Worm (Caenorhabditis elegans) whole organism, L3 larva: ENCODE results near the gene F40G9.12.

Experiments used
- ZK546.5 ChIP-seq: sonication (generic microtip); optimal IDR thresholded peaks from 2 replicates; lab custom pipeline; 2017; ENCODE audit warnings: missing biosample characterization, missing genetic modification characterization
- egl-27 ChIP-seq: sonication (generic microtip); optimal IDR thresholded peaks from 4 replicates; lab custom pipeline; 2017; ENCODE audit warnings: missing biosample characterization, missing genetic modification reagents, missing genetic modification characterization
- elt-2 ChIP-seq: sonication (generic microtip); optimal IDR thresholded peaks from 2 replicates; lab custom pipeline; 2016; ENCODE audit warnings: missing genetic modification reagents, mild to moderate bottlenecking, missing genetic modification characterization, missing compliant biosample characterization
- elt-3 ChIP-seq, 3 experiments: fragments of 150-350 bp in 1 of 3; sonication (generic microtip) in 2 of 3; optimal IDR thresholded peaks; 2 replicates in 2 of 3; 4 replicates in 1 of 3; lab custom pipeline; 2014 to 2017; ENCODE audit warnings: missing biosample characterization in 3 of 3, missing genetic modification characterization in 3 of 3
- fos-1 ChIP-seq: fragments of 150-350 bp; optimal IDR thresholded peaks from 2 replicates; lab custom pipeline; 2014; ENCODE audit warnings: missing biosample characterization, missing genetic modification characterization
- lin-15B ChIP-seq: fragments of 150-350 bp; optimal IDR thresholded peaks from 2 replicates; lab custom pipeline; 2014; ENCODE audit warnings: missing biosample characterization, missing genetic modification characterization
- nhr-28 ChIP-seq: fragments of 150-350 bp; optimal IDR thresholded peaks from 2 replicates; lab custom pipeline; 2014; ENCODE audit warnings: missing biosample characterization, missing genetic modification characterization
- nhr-77 ChIP-seq: fragments of 150-350 bp; optimal IDR thresholded peaks from 2 replicates; lab custom pipeline; 2014; ENCODE audit warnings: missing biosample characterization, missing genetic modification characterization
- pha-4 ChIP-seq: fragments of 150-350 bp; optimal IDR thresholded peaks from 2 replicates; lab custom pipeline; 2014; ENCODE audit warnings: missing biosample characterization, missing genetic modification reagents, missing genetic modification characterization
- skn-1 ChIP-seq: fragments of 150-350 bp; optimal IDR thresholded peaks from 2 replicates; lab custom pipeline; 2014; ENCODE audit warnings: missing biosample characterization, missing genetic modification characterization
- snpc-4 ChIP-seq: fragments of 150-350 bp; optimal IDR thresholded peaks from 2 replicates; lab custom pipeline; 2014; ENCODE audit warnings: missing biosample characterization, missing genetic modification characterization
- unc-39 ChIP-seq: sonication (generic microtip); optimal IDR thresholded peaks from 4 replicates; lab custom pipeline; 2017; ENCODE audit warnings: missing biosample characterization, missing genetic modification characterization
- unc-62 ChIP-seq: fragments of 150-350 bp; sonication (generic microtip); optimal IDR thresholded peaks from 4 replicates; lab custom pipeline; 2014; ENCODE audit warnings: missing biosample characterization, missing genetic modification reagents, missing genetic modification characterization
- zag-1 ChIP-seq: fragments of 150-350 bp; optimal IDR thresholded peaks from 2 replicates; lab custom pipeline; 2014; ENCODE audit warnings: missing biosample characterization, missing genetic modification characterization

DNA sequence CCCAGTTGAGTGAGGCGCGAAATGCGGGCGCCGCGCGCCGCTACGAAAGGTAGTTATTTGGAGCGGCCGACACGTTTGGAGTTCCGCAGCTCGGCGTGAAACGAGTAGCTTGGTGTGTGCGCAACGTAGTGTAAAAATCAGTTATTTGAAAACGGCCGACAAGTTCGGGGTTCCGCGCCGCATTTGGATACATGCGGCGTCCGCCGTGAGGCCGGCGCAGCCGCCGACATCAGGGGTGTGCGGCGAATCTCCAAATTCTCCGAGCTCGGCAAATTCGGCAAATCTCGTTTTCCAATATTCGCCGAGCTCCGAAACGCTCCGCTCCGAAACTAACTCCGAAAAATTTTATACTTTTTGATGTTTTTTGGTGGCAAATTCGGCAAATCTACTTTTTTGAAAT is 13.7 kb upstream of the F40G9.12 start:
- TF ChIP-seq lin-15B: no peak
- no peak for TF ChIP-seq fos-1 (tag; lab: Kevin White, UChicago)
- no peak for TF ChIP-seq elt-3 (tag; optimal IDR thresholded peaks at IDR 0.05; lab: Kevin White, UChicago)
- no peak for TF ChIP-seq snpc-4 (tag; lab: Kevin White, UChicago)
- no peak for TF ChIP-seq ZK546.5
- TF ChIP-seq nhr-77 (tag; lab: Kevin White, UChicago): no peak
- TF ChIP-seq elt-2 (tag; lab: Kevin White, UChicago): no peak
- TF ChIP-seq nhr-28: no peak
- no peak for TF ChIP-seq unc-39
- TF ChIP-seq egl-27 (tag; lab: Kevin White, UChicago): no peak
- no peak for TF ChIP-seq skn-1 (tag; lab: Kevin White, UChicago)
- TF ChIP-seq zag-1: no peak
- no peak for TF ChIP-seq pha-4 (tag; lab: Kevin White, UChicago)
- TF ChIP-seq unc-62 (GFP tag; lab: Kevin White, UChicago): no peak
